Fruit fly (Drosophila melanogaster) whole organism: ENCODE measurements around the gene CG6695.

ENCODE experiments used
- CG8478 ChIP-seq: fragments of >200 bp; optimal IDR thresholded peaks from 2 replicates; lab custom pipeline; 2018; ENCODE audit warnings: inconsistent platforms
- Dll ChIP-seq: fragments of >200 bp; optimal IDR thresholded peaks from 2 replicates; lab custom pipeline; 2017
- EcR ChIP-seq, 2 experiments: fragments of >200 bp; optimal IDR thresholded peaks; 2 replicates each; lab custom pipeline; 2017; ENCODE audit warnings: missing biosample characterization in 2 of 2, missing genetic modification characterization in 2 of 2, missing genetic modification reagents in 2 of 2
- pan ChIP-seq: fragments of >200 bp; optimal IDR thresholded peaks from 2 replicates; lab custom pipeline; 2017
- psq ChIP-seq: fragments of >200 bp; optimal IDR thresholded peaks from 2 replicates; lab custom pipeline; 2017
- usp ChIP-seq: fragments of >200 bp; optimal IDR thresholded peaks from 2 replicates; lab custom pipeline; 2017; ENCODE audit warnings: missing biosample characterization, missing genetic modification characterization, mixed read lengths

CG6695 gene

dm6 chr3R:24649923-24650322, 5.0 kb upstream of the CG6695 start, which contains the start of the genes puf and ash2:
TSS of gene puf (minus strand) at chr3R:24650043.
TSS of gene ash2 (plus strand) at chr3R:24650125.
- TF ChIP-seq pan (no peak), psq (lab: Kevin White, UChicago) (no peak), EcR (GFP tag; optimal IDR thresholded peaks at IDR 0.05; lab: Kevin White, UChicago) (no peak), Dll (lab: Kevin White, UChicago) (no peak), CG8478 (lab: Kevin White, UChicago) (no peak), usp (no peak)

dm6 chr3R:24651044-24651459, 3.9 kb upstream of the CG6695 start:
- TF ChIP-seq EcR (GFP tag; optimal IDR thresholded peaks at IDR 0.05; lab: Kevin White, UChicago) (no peak), usp (no peak), Dll (lab: Kevin White, UChicago) (no peak)

DNA sequence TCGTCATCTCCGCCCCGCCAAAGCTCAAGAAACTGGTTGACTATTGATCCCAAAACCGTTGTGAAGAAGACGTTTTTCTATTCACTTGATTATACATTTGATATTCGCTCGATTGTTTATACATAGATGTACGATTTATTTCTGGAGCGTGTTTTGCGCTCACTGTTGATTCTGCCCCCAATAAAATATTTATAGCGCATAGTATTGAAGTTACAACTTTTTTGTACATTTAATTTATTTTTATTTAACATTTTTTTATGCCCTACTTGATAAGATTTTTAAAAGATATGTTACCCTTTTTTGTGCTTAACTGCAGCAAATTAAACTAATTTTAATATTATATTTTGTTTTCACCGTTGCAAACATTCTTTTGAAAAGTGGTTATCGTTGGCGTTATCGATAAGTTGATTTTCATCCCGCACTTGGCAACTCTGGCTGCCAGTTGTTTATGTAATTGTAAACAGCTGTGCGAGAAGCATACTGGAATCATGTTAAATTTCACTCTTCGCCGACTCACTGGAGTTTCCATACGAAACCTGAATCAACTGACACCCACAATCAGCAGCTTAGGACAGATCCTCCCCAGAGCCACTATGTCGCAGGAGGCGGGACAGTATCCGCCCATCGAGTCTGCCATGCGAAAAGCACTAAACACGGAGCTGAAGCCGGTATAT, 4.3 kb downstream of the CG6695 start, which contains the start of gene CG31126:
TSS of gene CG31126 (plus strand) at position 449 of the 674 bp plus-strand sequence.
- no peak for TF ChIP-seq psq (lab: Kevin White, UChicago)
- TF ChIP-seq pan = no peak
- TF ChIP-seq Dll (lab: Kevin White, UChicago) = no peak
- no peak for TF ChIP-seq EcR (GFP tag; optimal IDR thresholded peaks at IDR 0.05; lab: Kevin White, UChicago)
- TF ChIP-seq CG8478 (lab: Kevin White, UChicago) = no peak
- TF ChIP-seq usp = no peak

- TF ChIP-seq psq (lab: Kevin White, UChicago) = no peak
Observed at dm6 chr3R:24661679-24662411, 6.9 kb downstream of the CG6695 start, which contains the start of gene Ppox. TSS of gene Ppox (minus strand) at chr3R:24661851.

DNA sequence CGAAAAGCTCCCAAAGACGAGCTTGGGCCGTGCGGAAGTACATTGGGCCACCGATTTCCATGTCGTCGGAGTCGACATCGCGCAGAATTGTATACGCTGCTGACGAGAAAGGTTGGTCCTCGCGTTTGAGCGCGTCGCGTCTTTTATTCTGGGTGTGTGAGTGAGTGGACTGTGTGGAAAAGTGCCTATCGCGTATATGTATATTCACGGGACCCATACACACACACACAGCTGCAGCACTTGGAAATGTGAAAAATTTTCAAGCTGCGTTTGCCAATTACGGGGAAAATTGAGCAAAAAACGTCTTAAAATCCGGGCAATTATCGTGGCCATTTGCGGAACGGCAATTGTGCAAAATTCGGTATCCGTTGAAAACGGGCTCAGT, 7.4 kb downstream of the CG6695 start, which contains the start of gene slo:
TSS of gene slo (plus strand) at position 80 of the 385 bp plus-strand sequence.
- TF ChIP-seq pan (no peak), usp (no peak), EcR (GFP tag; optimal IDR thresholded peaks at IDR 0.05; lab: Kevin White, UChicago) (no peak), Dll (lab: Kevin White, UChicago) (no peak), psq (lab: Kevin White, UChicago) (no peak), CG8478 (lab: Kevin White, UChicago) (no peak)

dm6 chr3R:24663044-24663443, 8.1 kb downstream of the CG6695 start:
- no peak for TF ChIP-seq CG8478 (lab: Kevin White, UChicago)

DNA sequence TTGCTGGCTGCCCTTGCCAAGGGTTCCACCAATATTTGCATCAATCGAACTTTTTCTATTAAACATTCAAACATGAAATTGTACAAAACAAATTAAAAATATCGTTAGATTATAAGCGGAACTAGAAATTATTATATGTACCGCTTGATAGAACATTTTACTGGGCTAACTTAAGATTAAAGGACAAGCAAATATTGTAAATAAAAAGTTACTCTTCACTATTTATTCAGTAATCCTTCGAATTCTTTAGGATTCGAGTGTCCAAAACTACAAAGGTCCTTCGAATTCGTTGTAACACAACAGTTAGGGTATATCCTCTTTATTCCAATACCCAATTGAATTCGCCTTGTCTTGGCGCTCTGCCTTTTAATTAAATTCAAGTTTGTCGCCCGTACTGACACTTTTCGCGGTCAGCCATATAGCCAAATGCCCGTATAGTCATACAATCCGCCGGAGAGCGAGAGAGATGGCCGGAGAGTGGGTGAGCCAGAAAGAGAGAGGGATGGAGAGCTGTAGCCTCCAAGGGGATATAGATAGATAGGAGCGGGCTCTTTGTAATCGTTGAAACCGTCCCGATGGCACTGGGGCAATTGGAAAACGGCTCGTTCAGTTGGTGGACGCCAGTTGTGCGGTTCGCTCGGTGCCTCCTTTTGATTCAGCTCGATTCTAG, 12.7 kb downstream of the CG6695 start:
- peak; percentile 68 for TF ChIP-seq Dll (lab: Kevin White, UChicago)
- TF ChIP-seq EcR (GFP tag; optimal IDR thresholded peaks at IDR 0.05; lab: Kevin White, UChicago) = no peak

DNA sequence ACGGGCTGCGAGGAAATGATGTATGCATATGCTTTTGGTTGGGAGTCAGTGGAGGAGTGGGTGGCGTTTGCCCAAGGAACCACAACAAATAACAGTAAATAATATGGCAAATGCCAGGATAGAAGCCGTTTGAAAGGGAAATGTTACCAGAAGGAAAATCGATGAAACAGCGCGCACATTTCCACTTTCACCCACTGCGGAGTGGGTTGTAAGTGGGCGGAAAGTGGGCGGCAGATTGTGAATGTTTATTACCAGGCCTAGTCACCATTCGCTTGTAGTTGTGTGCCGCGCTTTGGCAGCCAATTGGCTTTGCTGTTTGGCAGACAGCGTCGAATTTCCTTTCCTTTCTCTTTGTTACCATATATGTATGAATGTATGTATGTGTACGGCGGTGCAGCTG, 16.7 kb downstream of the CG6695 start:
- no peak for TF ChIP-seq EcR (GFP tag; optimal IDR thresholded peaks at IDR 0.05; lab: Kevin White, UChicago)

- TF ChIP-seq Dll (lab: Kevin White, UChicago) (no peak), usp (no peak), psq (lab: Kevin White, UChicago) (no peak), pan (no peak), CG8478 (lab: Kevin White, UChicago) (no peak), EcR (GFP tag; optimal IDR thresholded peaks at IDR 0.05; lab: Kevin White, UChicago) (no peak)
Observed at dm6 chr3R:24692863-24693262, 37.9 kb downstream of the CG6695 start.

dm6 chr3R:24699309-24699708, 44.3 kb downstream of the CG6695 start:
- TF ChIP-seq pan = no peak
- no peak for TF ChIP-seq usp
- TF ChIP-seq CG8478 (lab: Kevin White, UChicago) = no peak
- TF ChIP-seq Dll (lab: Kevin White, UChicago) = no peak
- no peak for TF ChIP-seq psq (lab: Kevin White, UChicago)
- no peak for TF ChIP-seq EcR (GFP tag; optimal IDR thresholded peaks at IDR 0.05; lab: Kevin White, UChicago)
